Worm (Caenorhabditis elegans) whole organism, L4 larva: ENCODE results near the gene hch-1.

Experiments used
- Y75B8A.6 ChIP-seq: fragments of 200-800 bp; sonication (Bioruptor generic); IDR thresholded peaks from 2 replicates; pipeline ENCODE4 v1.3.6; 2022; ENCODE audit warnings: missing genetic modification reagents, missing genetic modification characterization, missing compliant biosample characterization
- ZK546.5 ChIP-seq, 2 experiments: sonication (generic microtip); optimal IDR thresholded peaks; 2 replicates each; lab custom pipeline; 2017; ENCODE audit warnings: missing biosample characterization in 2 of 2, missing genetic modification characterization in 2 of 2
- daf-16 ChIP-seq, 3 experiments: sonication (generic microtip); optimal IDR thresholded peaks; 2 replicates each; lab custom pipeline; 2016 to 2017; ENCODE audit warnings: missing genetic modification characterization in 3 of 3, missing genetic modification reagents in 3 of 3, mild to moderate bottlenecking in 2 of 3, missing compliant biosample characterization in 2 of 3, missing biosample characterization in 1 of 3, moderate library complexity in 1 of 3
- daf-19 ChIP-seq: fragments of 200-800 bp; sonication (Bioruptor generic); conservative IDR thresholded peaks from 2 replicates; pipeline ENCODE4 v1.3.6; 2022; ENCODE audit warnings: missing genetic modification characterization, missing compliant biosample characterization
- mdl-1 ChIP-seq, 2 experiments: fragments of 150-350 bp in 1 of 2; sonication (generic microtip) in 1 of 2; optimal IDR thresholded peaks; 2 replicates each; lab custom pipeline; 2014 to 2017; ENCODE audit warnings: missing biosample characterization in 2 of 2, missing genetic modification characterization in 2 of 2
- nhr-28 ChIP-seq: fragments of 150-350 bp; optimal IDR thresholded peaks from 2 replicates; lab custom pipeline; 2014; ENCODE audit warnings: missing biosample characterization, missing genetic modification characterization
- nhr-77 ChIP-seq: fragments of 150-350 bp; optimal IDR thresholded peaks from 2 replicates; lab custom pipeline; 2014; ENCODE audit warnings: missing biosample characterization, missing genetic modification characterization
- pha-4 ChIP-seq, 2 experiments: fragments of 150-350 bp in 1 of 2; fragments of 200-800 bp in 1 of 2; sonication (Bioruptor generic) in 1 of 2; IDR thresholded peaks in 1 of 2; optimal IDR thresholded peaks in 1 of 2; 2 replicates each; pipeline versions ENCODE4 v1.3.6 to Lab custom; 2014 to 2022; ENCODE audit warnings: missing genetic modification characterization in 2 of 2, missing genetic modification reagents in 2 of 2, missing biosample characterization in 1 of 2, missing compliant biosample characterization in 1 of 2
- unc-130 ChIP-seq: sonication (generic microtip); optimal IDR thresholded peaks from 2 replicates; lab custom pipeline; 2016; ENCODE audit warnings: missing genetic modification reagents, missing genetic modification characterization, missing compliant biosample characterization
- unc-62 ChIP-seq, 3 experiments: fragments of 150-350 bp in 1 of 3; sonication (generic microtip); optimal IDR thresholded peaks in 2 of 3; peaks in 1 of 3; 1 replicate in 1 of 3; 2 replicates in 2 of 3; lab custom pipeline; 2014 to 2017; ENCODE audit warnings: missing biosample characterization in 3 of 3, missing genetic modification characterization in 3 of 3, missing genetic modification reagents in 3 of 3, missing genotype in 1 of 3
- zag-1 ChIP-seq: fragments of 150-350 bp; optimal IDR thresholded peaks from 2 replicates; lab custom pipeline; 2014; ENCODE audit warnings: missing biosample characterization, missing genetic modification characterization
- ztf-7 ChIP-seq: fragments of 150-350 bp; optimal IDR thresholded peaks from 2 replicates; lab custom pipeline; 2014; ENCODE audit warnings: missing biosample characterization, missing genetic modification characterization

DNA sequence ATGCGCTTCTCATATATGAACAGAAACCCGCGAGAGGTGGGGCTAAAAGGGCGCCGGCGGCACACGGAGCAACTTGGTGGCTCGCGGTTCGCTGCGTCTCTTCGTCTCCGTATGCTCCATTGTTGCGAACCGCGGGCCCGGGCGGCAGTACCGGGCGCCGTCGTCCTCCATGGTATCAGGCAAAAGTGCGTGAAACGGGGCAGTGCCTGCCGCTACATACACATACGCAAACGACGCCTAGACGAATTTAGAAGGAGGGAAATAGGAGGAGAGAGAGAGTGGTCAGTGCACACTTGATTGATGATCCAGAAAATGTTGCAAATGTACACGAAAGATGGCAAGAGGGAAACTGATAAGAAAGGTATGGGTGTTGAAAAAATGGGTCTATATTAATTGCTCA, 44.7 kb upstream of the hch-1 start:
- no peak for TF ChIP-seq zag-1 (tag; lab: Kevin White, UChicago)
- no peak; the same call in 1 of the 2 replicates for TF ChIP-seq pha-4 (GFP tag; IDR thresholded peaks at IDR 0.05; lab: Robert Waterston, UW)
- no peak for TF ChIP-seq pha-4 (tag; optimal IDR thresholded peaks at IDR 0.05; lab: Kevin White, UChicago)
- TF ChIP-seq unc-62 (GFP tag; optimal IDR thresholded peaks at IDR 0.05 in 1 of 2; lab: Kevin White, UChicago): no peak
- no peak for TF ChIP-seq unc-62 (tag; optimal IDR thresholded peaks at IDR 0.05; lab: Kevin White, UChicago)
- TF ChIP-seq nhr-28: peak; percentile 11
- TF ChIP-seq Y75B8A.6 (GFP tag; lab: Robert Waterston, UW): no peak
- peak in 1 of 2 experiments; percentile 40 for TF ChIP-seq mdl-1 (tag; optimal IDR thresholded peaks at IDR 0.05; lab: Kevin White, UChicago)
- TF ChIP-seq unc-130 (GFP tag; lab: Kevin White, UChicago): no peak
- peak in 1 of 2 experiments; percentile 39 for TF ChIP-seq daf-16 (GFP tag; optimal IDR thresholded peaks at IDR 0.05; lab: Kevin White, UChicago)
- TF ChIP-seq daf-16 (tag; optimal IDR thresholded peaks at IDR 0.05; lab: Kevin White, UChicago): peak; percentile 82
- no peak for TF ChIP-seq ZK546.5 (tag; optimal IDR thresholded peaks at IDR 0.05; lab: Kevin White, UChicago)
- TF ChIP-seq ztf-7 (tag; lab: Kevin White, UChicago): peak; percentile 11
- no peak for TF ChIP-seq daf-19 (GFP tag; lab: Robert Waterston, UW)
- TF ChIP-seq nhr-77 (tag; lab: Kevin White, UChicago): no peak
